Fruit fly (Drosophila melanogaster): ENCODE results near the gene CG32284.

CG32284 gene

DNA sequence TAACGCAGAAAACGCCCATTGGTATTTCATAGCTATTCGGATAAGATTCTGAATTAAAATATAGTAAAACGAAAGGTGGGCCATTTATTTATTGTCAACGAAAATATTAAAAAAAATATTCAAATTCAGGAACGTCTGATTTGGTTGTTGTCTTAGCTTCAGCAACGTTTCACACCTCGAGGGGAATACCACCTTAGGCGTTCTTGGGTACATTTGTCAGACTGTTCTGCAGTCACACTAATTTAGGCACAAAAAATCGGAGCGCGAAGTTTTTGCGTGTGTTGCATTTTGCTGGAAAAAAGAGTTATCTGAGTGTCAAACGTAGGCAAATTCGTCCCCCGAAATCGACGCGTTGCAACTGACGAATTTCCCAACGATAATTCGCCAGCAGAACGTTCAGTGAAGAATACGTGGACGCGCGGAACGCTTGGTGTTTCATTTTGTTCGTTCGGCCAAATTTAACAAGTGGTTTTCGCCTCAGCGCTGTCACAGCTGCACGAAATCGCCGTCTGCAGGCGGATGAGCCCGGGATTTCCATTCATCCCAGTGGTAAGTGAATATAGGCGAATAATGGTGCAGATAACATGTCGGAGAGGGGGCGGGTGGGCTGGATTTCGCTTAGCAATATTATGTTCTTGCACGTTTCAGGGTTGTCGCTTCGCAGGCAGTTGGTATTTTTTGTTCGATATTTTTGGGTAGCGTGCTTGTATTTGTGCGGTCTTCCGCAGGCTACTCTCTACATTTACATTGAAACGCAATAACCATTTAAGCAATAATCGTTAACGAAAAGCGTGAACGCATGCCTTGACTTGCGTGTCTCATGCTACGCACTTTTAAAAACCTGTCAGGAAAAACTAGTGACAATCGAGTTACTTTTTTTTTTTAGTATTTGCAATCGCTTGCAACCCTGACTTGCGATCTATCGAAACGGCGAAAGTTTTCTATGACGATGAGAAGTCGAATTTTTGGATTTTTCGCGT lies 38.6 kb downstream of the CG32284 start, which contains the start of gene Larp4B (continued):
- peak; percentile 4 for TF ChIP-seq jumu (GFP tag; optimal IDR thresholded peaks at IDR 0.05)
- TF ChIP-seq Opbp (GFP tag; IDR thresholded peaks at IDR 0.05; ENCODE audit: partially characterized antibody): peak; percentile 35; the same call in 2 of the 3 replicates
- TF ChIP-seq CG17829 (tag; optimal IDR thresholded peaks at IDR 0.05): peak; percentile 22
- TF ChIP-seq CG8765 (GFP tag; IDR thresholded peaks at IDR 0.05): no peak
- peak; percentile 30 for TF ChIP-seq D (optimal IDR thresholded peaks at IDR 0.05)
- TF ChIP-seq D (GFP tag; optimal IDR thresholded peaks at IDR 0.05): no peak
- peak; percentile 71 for TF ChIP-seq CG15514 (GFP tag; optimal IDR thresholded peaks at IDR 0.05)
- peak; percentile 77 for TF ChIP-seq sqz (GFP tag; optimal IDR thresholded peaks at IDR 0.05)
- peak; percentile 1 for TF ChIP-seq CG12391 (tag; optimal IDR thresholded peaks at IDR 0.05)
- peak; percentile 90 for TF ChIP-seq Myb (GFP tag; optimal IDR thresholded peaks at IDR 0.05)
- TF ChIP-seq CG2712 (tag; optimal IDR thresholded peaks at IDR 0.05): peak; percentile 19
- TF ChIP-seq H2.0 (GFP tag; IDR thresholded peaks at IDR 0.05): no peak
- peak; percentile 72 for TF ChIP-seq Scr (GFP tag; IDR thresholded peaks at IDR 0.05; ENCODE audit: partially characterized antibody)
- peak; percentile 22 for TF ChIP-seq Max (GFP tag; optimal IDR thresholded peaks at IDR 0.05)
- peak; percentile 80 for TF ChIP-seq dm (GFP tag; optimal IDR thresholded peaks at IDR 0.05)
- no peak for TF ChIP-seq CG31224 (GFP tag; IDR thresholded peaks at IDR 0.05)
- peak; percentile 80 for TF ChIP-seq sens (GFP tag)
- TF ChIP-seq Abd-B (GFP tag; optimal IDR thresholded peaks at IDR 0.05): no peak
- 0 out of 3 replicates have a peak, but pooled peaks have one; percentile 21 for TF ChIP-seq CG7357 (GFP tag; IDR thresholded peaks at IDR 0.05)
- no peak for TF ChIP-seq jigr1 (GFP tag; IDR thresholded peaks at IDR 0.05)
- TF ChIP-seq grn (GFP tag; optimal IDR thresholded peaks at IDR 0.05): no peak
- TF ChIP-seq CG1602 (GFP tag; optimal IDR thresholded peaks at IDR 0.05): no peak
- 0 out of 3 replicates have a peak, but pooled peaks have one; percentile 17 for TF ChIP-seq CG2199 (GFP tag; IDR thresholded peaks at IDR 0.05)
- TF ChIP-seq Pdp1 (GFP tag; optimal IDR thresholded peaks at IDR 0.05): peak in 1 of 2 experiments; percentile 30
- TF ChIP-seq Sry-δ (GFP tag; optimal IDR thresholded peaks at IDR 0.05): peak; percentile 69
- TF ChIP-seq Blimp-1 (GFP tag; optimal IDR thresholded peaks at IDR 0.05): no peak
- no peak for TF ChIP-seq abd-A (tag; optimal IDR thresholded peaks at IDR 0.05)
- peak; percentile 72 for TF ChIP-seq CG16813 (GFP tag; IDR thresholded peaks at IDR 0.05; ENCODE audit: partially characterized antibody)
- peak; percentile 62 for TF ChIP-seq row (GFP tag; IDR thresholded peaks at IDR 0.05)
- TF ChIP-seq Neu2 (GFP tag; optimal IDR thresholded peaks at IDR 0.05; ENCODE audit: borderline replicate concordance): no peak
- peak; percentile 72; the same call in 2 of the 3 replicates for TF ChIP-seq CG14860 (GFP tag; IDR thresholded peaks at IDR 0.05; ENCODE audit: partially characterized antibody)
- TF ChIP-seq phol (tag; optimal IDR thresholded peaks at IDR 0.05): peak; percentile 54
- peak; percentile 18; the same call in 1 of the 2 replicates for TF ChIP-seq CG4360 (GFP tag; IDR thresholded peaks at IDR 0.05)
- peak; percentile 72 for TF ChIP-seq CG13287 (GFP tag; IDR thresholded peaks at IDR 0.05; ENCODE audit: partially characterized antibody)
- TF ChIP-seq E2f2 (GFP tag; IDR thresholded peaks at IDR 0.05): peak; percentile 79
- peak; percentile 71 for TF ChIP-seq vnd (GFP tag; IDR thresholded peaks at IDR 0.05; ENCODE audit: partially characterized antibody)
- TF ChIP-seq nmo (GFP tag; optimal IDR thresholded peaks at IDR 0.05): peak; percentile 25
- no peak for TF ChIP-seq CG4707 (GFP tag; optimal IDR thresholded peaks at IDR 0.05)
- TF ChIP-seq CG14710 (tag; optimal IDR thresholded peaks at IDR 0.05): peak; percentile 43
- TF ChIP-seq CG43689 (GFP tag; IDR thresholded peaks at IDR 0.05): no peak
- peak; percentile 3 for TF ChIP-seq Dek (tag; optimal IDR thresholded peaks at IDR 0.05)
- no peak for TF ChIP-seq CG9215 (GFP tag; IDR thresholded peaks at IDR 0.05)
- no peak for TF ChIP-seq Dfd (GFP tag; optimal IDR thresholded peaks at IDR 0.05)
- peak; percentile 66 for TF ChIP-seq sna (GFP tag; IDR thresholded peaks at IDR 0.05; ENCODE audit: partially characterized antibody)
- no peak for TF ChIP-seq Dip2 (GFP tag; IDR thresholded peaks at IDR 0.05)
- no peak for TF ChIP-seq her (GFP tag; optimal IDR thresholded peaks at IDR 0.05)
- no peak for TF ChIP-seq HHEX (GFP tag; optimal IDR thresholded peaks at IDR 0.05)

Data from whole organism, embryonic.